Worm (Caenorhabditis elegans) whole organism, midembryonic: ENCODE data around the gene pitr-4.

ENCODE experiments used
- T22C8.4 ChIP-seq: fragments of 200-800 bp; sonication (Bioruptor generic); IDR thresholded peaks from 2 replicates; pipeline ENCODE4 v1.3.6; 2022; ENCODE audit warnings: missing genetic modification characterization, missing compliant biosample characterization
- cog-1 ChIP-seq: sonication (generic microtip); optimal IDR thresholded peaks from 2 replicates; lab custom pipeline; 2016; ENCODE audit warnings: missing genetic modification characterization, missing compliant biosample characterization
- flt-1 ChIP-seq: fragments of 200-800 bp; sonication (Bioruptor generic); IDR thresholded peaks from 2 replicates; pipeline ENCODE4 v1.3.6; 2022; ENCODE audit warnings: missing genetic modification characterization, missing compliant biosample characterization
- klf-2 ChIP-seq: fragments of 200-800 bp; sonication (Bioruptor generic); conservative IDR thresholded peaks from 2 replicates; pipeline ENCODE4 v1.3.6; 2022; ENCODE audit warnings: missing genetic modification reagents, missing genetic modification characterization, missing compliant biosample characterization
- med-1 ChIP-seq: sonication (generic microtip); optimal IDR thresholded peaks from 2 replicates; lab custom pipeline; 2017; ENCODE audit warnings: missing genetic modification characterization, mild to moderate bottlenecking, missing compliant biosample characterization, antibody characterized with exemption, missing genetic modification reagents; ENCODE audit not compliant: insufficient read depth
- ref-1 ChIP-seq: fragments of 200-800 bp; sonication (Bioruptor generic); conservative IDR thresholded peaks from 2 replicates; pipeline ENCODE4 v1.3.6; 2022; ENCODE audit warnings: missing genetic modification reagents, missing genetic modification characterization, missing compliant biosample characterization
- tab-1 ChIP-seq: fragments of 200-800 bp; sonication (Bioruptor generic); IDR thresholded peaks from 2 replicates; pipeline ENCODE4 v1.3.6; 2022; ENCODE audit warnings: missing genetic modification characterization, missing compliant biosample characterization
- ztf-23 ChIP-seq: fragments of 200-800 bp; sonication (Bioruptor generic); IDR thresholded peaks from 2 replicates; pipeline ENCODE4 v1.3.6; 2022; ENCODE audit warnings: missing genetic modification reagents, missing genetic modification characterization, missing compliant biosample characterization
- ztf-29 ChIP-seq: fragments of 200-800 bp; sonication (Bioruptor generic); IDR thresholded peaks from 2 replicates; pipeline ENCODE4 v1.3.6; 2022; ENCODE audit warnings: missing genetic modification reagents, missing genetic modification characterization, missing compliant biosample characterization

The pitr-4 gene

ce11 chrV:9609217-9609616, 52.2 kb downstream of the pitr-4 start:
- TF ChIP-seq T22C8.4 (GFP tag; lab: Robert Waterston, UW): no peak
- no peak for TF ChIP-seq klf-2 (GFP tag; lab: Robert Waterston, UW)
- no peak for TF ChIP-seq med-1 (GFP tag; lab: Kevin White, UChicago)
- no peak for TF ChIP-seq ztf-29 (GFP tag; lab: Robert Waterston, UW)
- no peak for TF ChIP-seq ref-1 (GFP tag; lab: Robert Waterston, UW)
- no peak for TF ChIP-seq flt-1 (GFP tag; lab: Robert Waterston, UW)
- TF ChIP-seq cog-1: no peak
- no peak for TF ChIP-seq ztf-23 (GFP tag; lab: Robert Waterston, UW)
- TF ChIP-seq tab-1 (GFP tag; lab: Robert Waterston, UW): no peak
